Worm (Caenorhabditis elegans): ENCODE data around the gene C31E10.6.

C31E10.6 gene

DNA sequence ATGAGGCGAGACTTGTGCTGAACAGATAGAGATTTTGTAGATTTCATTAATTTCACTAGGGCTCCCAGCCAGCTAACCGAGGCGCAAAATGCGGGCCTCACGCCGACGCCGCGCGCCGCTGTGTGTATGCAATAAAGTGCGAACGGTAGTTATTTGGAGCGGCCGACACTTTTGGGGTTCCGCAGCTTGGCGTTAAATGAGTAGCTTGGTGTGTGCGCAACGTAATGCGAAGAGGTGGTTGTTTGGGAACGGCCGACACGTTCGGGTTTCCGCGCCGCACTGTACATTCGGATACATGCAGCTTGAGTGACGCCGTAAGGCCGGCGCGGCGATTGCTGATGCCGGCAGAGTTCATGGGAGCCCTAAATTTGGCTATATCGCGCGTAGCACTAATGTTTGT, 12.0 kb downstream of the C31E10.6 start:
- no peak for TF ChIP-seq cnd-1 (tag; optimal IDR thresholded peaks at IDR 0.05)
- no peak for TF ChIP-seq bed-3 (GFP tag; optimal IDR thresholded peaks at IDR 0.05)
- no peak for TF ChIP-seq sem-2 (GFP tag; optimal IDR thresholded peaks at IDR 0.05)
- TF ChIP-seq elt-3 (tag; optimal IDR thresholded peaks at IDR 0.05) = no peak
- TF ChIP-seq lin-32 (GFP tag; optimal IDR thresholded peaks at IDR 0.05) = no peak
- no peak for TF ChIP-seq unc-120 (tag; optimal IDR thresholded peaks at IDR 0.05; ENCODE audit: poor library complexity, severe bottlenecking)
- TF ChIP-seq nhr-12 (tag; optimal IDR thresholded peaks at IDR 0.05) = no peak
- no peak for TF ChIP-seq nhr-76 (tag; optimal IDR thresholded peaks at IDR 0.05)
- TF ChIP-seq pha-4 (tag; optimal IDR thresholded peaks at IDR 0.05) = no peak
- TF ChIP-seq nhr-28 (tag; optimal IDR thresholded peaks at IDR 0.05) = no peak
- no peak for TF ChIP-seq unc-62 (GFP tag; optimal IDR thresholded peaks at IDR 0.05)
- TF ChIP-seq lin-13 (tag; optimal IDR thresholded peaks at IDR 0.05) = no peak
- no peak for TF ChIP-seq sptf-1 (tag; optimal IDR thresholded peaks at IDR 0.05)
- TF ChIP-seq flh-1 (GFP tag; optimal IDR thresholded peaks at IDR 0.05) = no peak
- TF ChIP-seq ces-1 (GFP tag; optimal IDR thresholded peaks at IDR 0.05) = no peak
- TF ChIP-seq mab-5 (tag; optimal IDR thresholded peaks at IDR 0.05) = no peak

DNA sequence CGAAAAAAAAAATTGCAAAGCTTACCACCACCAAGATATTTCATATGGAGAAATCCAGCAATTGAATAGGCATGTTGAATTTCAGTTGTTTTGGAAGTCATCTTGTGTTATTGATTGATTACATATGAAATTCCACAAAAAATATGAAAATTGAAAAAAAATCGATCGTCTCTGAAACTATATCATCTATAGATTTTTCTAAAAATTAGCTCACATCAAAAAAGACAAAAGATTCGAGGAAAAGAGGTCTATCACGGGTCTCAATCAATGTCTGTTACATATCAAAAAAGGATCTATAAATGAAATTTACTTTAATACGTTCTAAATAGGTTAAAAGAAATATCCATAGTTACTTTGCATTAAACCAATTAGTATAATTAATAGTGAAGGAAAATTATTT, 16.3 kb downstream of the C31E10.6 start, which contains the start of gene tbc-19:
tbc-19 (minus strand) TSS at position 101 of the 400 bp plus-strand sequence.
- TF ChIP-seq ceh-83 (GFP tag; optimal IDR thresholded peaks at IDR 0.05) = no peak
- no peak for TF ChIP-seq nhr-12 (tag; optimal IDR thresholded peaks at IDR 0.05)
- TF ChIP-seq elt-3 (tag; optimal IDR thresholded peaks at IDR 0.05) = no peak
- TF ChIP-seq mep-1 (tag; optimal IDR thresholded peaks at IDR 0.05) = no peak
- no peak for TF ChIP-seq ces-1 (GFP tag; optimal IDR thresholded peaks at IDR 0.05)
- no peak for TF ChIP-seq lsy-2 (tag; optimal IDR thresholded peaks at IDR 0.05)
- no peak for TF ChIP-seq unc-39 (tag; optimal IDR thresholded peaks at IDR 0.05)
- TF ChIP-seq nhr-28 (tag; optimal IDR thresholded peaks at IDR 0.05) = no peak
- TF ChIP-seq pha-4 (tag; optimal IDR thresholded peaks at IDR 0.05) = no peak
- no peak for TF ChIP-seq unc-62 (GFP tag; optimal IDR thresholded peaks at IDR 0.05)
- TF ChIP-seq ceh-43 (GFP tag; optimal IDR thresholded peaks at IDR 0.05) = no peak
- TF ChIP-seq sem-2 (GFP tag; optimal IDR thresholded peaks at IDR 0.05) = no peak
- TF ChIP-seq lin-13 (tag; optimal IDR thresholded peaks at IDR 0.05) = no peak
- TF ChIP-seq ceh-39 (tag; optimal IDR thresholded peaks at IDR 0.05) = no peak

DNA sequence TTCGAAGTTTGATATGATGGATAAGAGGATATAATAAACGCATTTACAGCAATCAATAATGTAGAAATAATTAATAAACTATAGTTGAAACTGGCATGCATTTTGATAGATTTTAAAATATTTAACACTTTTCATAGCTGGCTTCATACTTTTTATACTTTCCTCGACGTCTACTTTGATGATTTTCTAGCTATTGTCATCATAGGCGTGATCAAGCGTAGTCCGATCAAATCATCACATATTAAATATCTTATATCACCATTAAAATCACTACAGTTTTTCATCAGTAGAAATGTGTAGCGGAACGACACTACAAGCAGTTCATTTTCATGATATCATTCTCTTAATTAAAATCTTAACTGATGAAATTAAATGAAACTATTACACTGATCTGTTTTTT, 19.2 kb downstream of the C31E10.6 start, which contains the start of gene C04C11.25:
C04C11.25 (minus strand) TSS at position 101 of the 400 bp plus-strand sequence.
- TF ChIP-seq elt-3 (tag; optimal IDR thresholded peaks at IDR 0.05) (no peak), nhr-237 (tag; optimal IDR thresholded peaks at IDR 0.05) (no peak), tbx-8 (GFP tag; optimal IDR thresholded peaks at IDR 0.05) (no peak), mls-2 (tag; optimal IDR thresholded peaks at IDR 0.05) (no peak), nhr-28 (tag; optimal IDR thresholded peaks at IDR 0.05) (no peak), flh-1 (GFP tag; optimal IDR thresholded peaks at IDR 0.05) (no peak), ces-1 (GFP tag; optimal IDR thresholded peaks at IDR 0.05) (no peak), nhr-76 (tag; optimal IDR thresholded peaks at IDR 0.05) (no peak), lsy-2 (tag; optimal IDR thresholded peaks at IDR 0.05) (no peak), ztf-11 (tag; optimal IDR thresholded peaks at IDR 0.05) (no peak), blmp-1 (tag; optimal IDR thresholded peaks at IDR 0.05) (no peak)

DNA sequence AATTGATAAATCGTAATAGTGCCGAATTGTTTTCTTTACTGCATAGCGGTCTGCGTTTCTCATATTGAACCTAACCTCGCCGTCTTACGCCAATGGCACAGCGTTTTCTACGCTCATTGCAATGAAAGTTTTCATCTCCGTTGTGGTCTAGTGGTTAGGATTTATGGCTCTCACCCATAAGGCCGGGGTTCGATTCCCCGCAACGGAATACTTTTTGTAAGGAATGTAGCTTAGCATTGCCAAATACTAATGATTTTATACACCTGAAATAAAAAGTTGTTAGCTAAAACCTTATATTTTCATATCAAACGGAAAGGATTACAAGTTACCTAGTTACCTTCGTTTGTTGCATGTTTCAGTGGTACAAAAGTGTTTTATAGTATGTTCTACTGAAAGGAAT, 19.7 kb downstream of the C31E10.6 start:
- TF ChIP-seq blmp-1 (tag; optimal IDR thresholded peaks at IDR 0.05) = no peak
- no peak for TF ChIP-seq lin-13 (tag; optimal IDR thresholded peaks at IDR 0.05)
- peak; percentile 85 for TF ChIP-seq ceh-83 (GFP tag; optimal IDR thresholded peaks at IDR 0.05)
- TF ChIP-seq lsy-2 (tag; optimal IDR thresholded peaks at IDR 0.05) = peak; percentile 1
- peak; percentile 20 for TF ChIP-seq nhr-237 (tag; optimal IDR thresholded peaks at IDR 0.05)
- peak; percentile 66 for TF ChIP-seq sem-2 (GFP tag; optimal IDR thresholded peaks at IDR 0.05)
- no peak for TF ChIP-seq nhr-2 (tag; optimal IDR thresholded peaks at IDR 0.05)
- TF ChIP-seq unc-120 (tag; optimal IDR thresholded peaks at IDR 0.05; ENCODE audit: poor library complexity, severe bottlenecking) = peak; percentile 99
- peak; percentile 64 for TF ChIP-seq pha-4 (tag; optimal IDR thresholded peaks at IDR 0.05)
- TF ChIP-seq mls-2 (tag; optimal IDR thresholded peaks at IDR 0.05) = peak; percentile 88
- no peak for TF ChIP-seq elt-1 (tag; optimal IDR thresholded peaks at IDR 0.05; ENCODE audit: borderline replicate concordance, insufficient read depth)
- TF ChIP-seq ceh-39 (tag; optimal IDR thresholded peaks at IDR 0.05) = no peak
- TF ChIP-seq lin-32 (GFP tag; optimal IDR thresholded peaks at IDR 0.05) = peak; percentile 61
- no peak for TF ChIP-seq unc-39 (tag; optimal IDR thresholded peaks at IDR 0.05)
- TF ChIP-seq hlh-1 (tag; optimal IDR thresholded peaks at IDR 0.05) = peak; percentile 27
- peak; percentile 78 for TF ChIP-seq mep-1 (tag; optimal IDR thresholded peaks at IDR 0.05)
- TF ChIP-seq nhr-12 (tag; optimal IDR thresholded peaks at IDR 0.05) = peak; percentile 48
- no peak for TF ChIP-seq elt-3 (tag; optimal IDR thresholded peaks at IDR 0.05)
- no peak for TF ChIP-seq nhr-76 (tag; optimal IDR thresholded peaks at IDR 0.05)
- peak; percentile 93 for TF ChIP-seq sptf-1 (tag; optimal IDR thresholded peaks at IDR 0.05)
- peak; percentile 91 for TF ChIP-seq drap-1 (GFP tag; optimal IDR thresholded peaks at IDR 0.05)
- TF ChIP-seq M03D4.4 (tag; optimal IDR thresholded peaks at IDR 0.05) = peak; percentile 87
- TF ChIP-seq cnd-1 (tag; optimal IDR thresholded peaks at IDR 0.05) = peak; percentile 81
- peak; percentile 92 for TF ChIP-seq ham-2 (GFP tag; optimal IDR thresholded peaks at IDR 0.05)
- peak; percentile 40 for TF ChIP-seq nhr-28 (tag; optimal IDR thresholded peaks at IDR 0.05)
- peak; percentile 62 for TF ChIP-seq ces-1 (GFP tag; optimal IDR thresholded peaks at IDR 0.05)
- peak; percentile 47 for TF ChIP-seq mab-5 (tag; optimal IDR thresholded peaks at IDR 0.05)
- TF ChIP-seq bed-3 (GFP tag; optimal IDR thresholded peaks at IDR 0.05) = peak; percentile 79
- TF ChIP-seq zip-8 (tag; optimal IDR thresholded peaks at IDR 0.05) = no peak
- TF ChIP-seq snpc-4 (tag; optimal IDR thresholded peaks at IDR 0.05) = no peak
- peak; percentile 78 for TF ChIP-seq ceh-43 (GFP tag; optimal IDR thresholded peaks at IDR 0.05)
- TF ChIP-seq unc-62 (GFP tag; optimal IDR thresholded peaks at IDR 0.05) = peak; percentile 34
- TF ChIP-seq tbx-8 (GFP tag; optimal IDR thresholded peaks at IDR 0.05) = peak; percentile 23
- no peak for TF ChIP-seq ztf-11 (tag; optimal IDR thresholded peaks at IDR 0.05)
- TF ChIP-seq flh-1 (GFP tag; optimal IDR thresholded peaks at IDR 0.05) = peak; percentile 66

Data from whole organism, mixed stage, embryonic.